Fruit fly (Drosophila melanogaster) whole organism, pupa: ENCODE results near the gene JIL-1.

Experiments
- CG10348 ChIP-seq: fragments of 200-800 bp; sonication (Bioruptor generic); IDR thresholded peaks from 2 replicates; pipeline ENCODE4 v1.3.6; 2022; ENCODE audit warnings: missing biosample characterization, missing genetic modification characterization
- CG12605 ChIP-seq: fragments of 200-800 bp; sonication (Bioruptor generic); IDR thresholded peaks from 2 replicates; pipeline ENCODE4 v1.3.6; 2022; ENCODE audit warnings: missing biosample characterization, missing genetic modification characterization
- CG13204 ChIP-seq: fragments of 200-800 bp; sonication (Bioruptor generic); optimal IDR thresholded peaks from 2 replicates; lab custom pipeline; 2018; ENCODE audit warnings: missing biosample characterization, mild to moderate bottlenecking, missing genetic modification characterization, moderate library complexity
- CG14655 ChIP-seq: fragments of 200-800 bp; sonication (Bioruptor generic); optimal IDR thresholded peaks from 3 replicates; lab custom pipeline; 2017; ENCODE audit warnings: mild to moderate bottlenecking, missing biosample characterization, missing genetic modification reagents, missing genetic modification characterization
- CG15710 ChIP-seq: fragments of 200-800 bp; sonication (Bioruptor generic); optimal IDR thresholded peaks from 2 replicates; lab custom pipeline; 2018; ENCODE audit warnings: missing biosample characterization, mild to moderate bottlenecking, missing genetic modification characterization, moderate library complexity
- CG17806 ChIP-seq: fragments of 200-800 bp; sonication (Bioruptor generic); optimal IDR thresholded peaks from 2 replicates; lab custom pipeline; 2018; ENCODE audit warnings: missing biosample characterization, mild to moderate bottlenecking, missing genetic modification characterization, moderate library complexity
- CG32121 ChIP-seq: fragments of 200-800 bp; sonication (Bioruptor generic); IDR thresholded peaks from 2 replicates; pipeline ENCODE4 v1.3.6; 2022; ENCODE audit warnings: missing biosample characterization, missing genetic modification characterization
- CG34367 ChIP-seq: fragments of 200-800 bp; sonication (Bioruptor generic); optimal IDR thresholded peaks from 2 replicates; lab custom pipeline; 2018; ENCODE audit warnings: missing biosample characterization, mild to moderate bottlenecking, missing genetic modification characterization
- CG4496 ChIP-seq: fragments of 200-800 bp; sonication (Bioruptor generic); IDR thresholded peaks from 3 replicates; pipeline ENCODE4 v1.3.6; 2022; ENCODE audit warnings: missing biosample characterization, missing genetic modification characterization
- CG8159 ChIP-seq: fragments of 200-800 bp; sonication (Bioruptor generic); optimal IDR thresholded peaks from 3 replicates; lab custom pipeline; 2018; ENCODE audit warnings: missing biosample characterization, mild to moderate bottlenecking, missing genetic modification characterization, moderate library complexity
- CG8301 ChIP-seq: fragments of 200-800 bp; sonication (Bioruptor generic); optimal IDR thresholded peaks from 2 replicates; lab custom pipeline; 2018; ENCODE audit warnings: missing biosample characterization, mild to moderate bottlenecking, missing genetic modification characterization
- CG9948 ChIP-seq: fragments of 200-800 bp; sonication (Bioruptor generic); optimal IDR thresholded peaks from 2 replicates; lab custom pipeline; 2018; ENCODE audit warnings: missing biosample characterization, mild to moderate bottlenecking, missing genetic modification characterization, moderate library complexity
- D1 ChIP-seq: fragments of 200-800 bp; sonication (Bioruptor generic); optimal IDR thresholded peaks from 2 replicates; lab custom pipeline; 2018; ENCODE audit warnings: missing biosample characterization, mild to moderate bottlenecking, missing genetic modification characterization, moderate library complexity
- EcR ChIP-seq: fragments of 200-800 bp; sonication (Bioruptor generic); optimal IDR thresholded peaks from 3 replicates; lab custom pipeline; 2019; ENCODE audit warnings: missing biosample characterization, missing genetic modification characterization, mild to moderate bottlenecking, moderate library complexity, missing genetic modification reagents
- Ets98B ChIP-seq: fragments of 200-800 bp; sonication (Bioruptor generic); IDR thresholded peaks from 2 replicates; pipeline ENCODE4 v1.3.6; 2022; ENCODE audit warnings: missing biosample characterization, missing genetic modification characterization
- Pif1A ChIP-seq: fragments of 200-800 bp; sonication (Bioruptor generic); optimal IDR thresholded peaks from 3 replicates; lab custom pipeline; 2016; ENCODE audit warnings: missing biosample characterization, missing genetic modification characterization
- Pif1B ChIP-seq: fragments of 200-800 bp; sonication (Bioruptor generic); optimal IDR thresholded peaks from 3 replicates; lab custom pipeline; 2016; ENCODE audit warnings: missing biosample characterization, missing genetic modification characterization
- Snoo ChIP-seq: fragments of 200-800 bp; sonication (Bioruptor generic); optimal IDR thresholded peaks from 3 replicates; lab custom pipeline; 2017; ENCODE audit warnings: missing biosample characterization, mild to moderate bottlenecking, missing genetic modification characterization, inconsistent platforms
- fd96Ca ChIP-seq: fragments of 200-800 bp; sonication (Bioruptor generic); IDR thresholded peaks from 3 replicates; pipeline ENCODE4 v1.3.6; 2022; ENCODE audit warnings: missing biosample characterization, missing genetic modification characterization
- gl ChIP-seq: fragments of 200-800 bp; sonication (Bioruptor generic); optimal IDR thresholded peaks from 2 replicates; lab custom pipeline; 2018; ENCODE audit warnings: missing biosample characterization, mild to moderate bottlenecking, missing genetic modification characterization
- rn ChIP-seq: fragments of 200-800 bp; sonication (Bioruptor generic); IDR thresholded peaks from 2 replicates; pipeline ENCODE4 v1.3.6; 2022; ENCODE audit warnings: missing biosample characterization, missing genetic modification characterization

The JIL-1 gene

DNA sequence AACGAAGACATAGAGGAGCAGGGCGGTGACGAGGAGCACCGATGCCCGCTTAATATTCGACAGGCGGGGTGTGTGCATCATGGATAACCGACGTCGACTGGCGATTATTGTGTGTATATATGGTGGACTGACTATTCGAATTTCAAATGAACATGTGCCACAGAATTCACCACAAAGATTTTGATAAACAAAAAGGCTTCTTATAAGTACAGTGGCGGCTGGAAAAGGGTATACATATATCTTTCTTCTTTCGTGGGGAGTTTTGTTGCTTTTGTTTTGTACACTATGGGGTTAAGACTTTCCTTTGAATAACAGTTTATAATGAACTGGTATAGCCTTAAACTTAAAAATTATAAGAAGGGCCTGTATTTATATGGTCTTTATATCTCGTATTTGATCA lies 23.2 kb downstream of the JIL-1 start, which contains the start of gene CG6310:
CG6310 (minus strand) TSS at position 101 of the 400 bp plus-strand sequence.
- TF ChIP-seq CG9948 (tag; lab: Kevin White, UChicago) (no peak), CG8159 (no peak), Snoo (tag; lab: Kevin White, UChicago) (no peak), CG34367 (tag; lab: Kevin White, UChicago) (no peak), CG14655 (GFP tag; lab: Kevin White, UChicago) (no peak), CG4496 (GFP tag; lab: Robert Waterston, UW) (no peak), fd96Ca (GFP tag; lab: Robert Waterston, UW) (no peak), Ets98B (GFP tag; lab: Robert Waterston, UW) (no peak), D1 (tag; lab: Kevin White, UChicago) (no peak), gl (tag; lab: Kevin White, UChicago) (no peak), Pif1B (GFP tag; lab: Kevin White, UChicago) (no peak), CG8301 (no peak), EcR (no peak), CG15710 (tag; lab: Kevin White, UChicago) (no peak)

DNA sequence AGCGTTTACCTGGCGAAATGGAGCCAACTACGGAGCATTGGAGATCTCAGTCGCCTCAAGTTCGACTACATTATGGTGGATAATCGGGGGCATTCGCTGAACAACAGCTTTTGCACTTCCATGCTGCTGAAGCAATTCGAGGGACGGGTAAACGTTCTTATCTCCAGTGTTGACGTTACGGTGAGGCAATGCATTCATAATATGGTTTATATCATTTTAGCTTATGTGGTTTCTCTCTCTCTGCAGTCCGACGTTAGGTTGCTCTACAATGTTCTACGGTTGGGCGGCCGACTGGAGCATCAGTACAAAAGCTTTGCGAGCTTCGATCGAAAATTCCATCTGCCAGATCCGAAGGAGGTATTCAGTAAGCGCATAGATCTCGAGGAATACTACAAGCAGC lies 27.1 kb downstream of the JIL-1 start:
- TF ChIP-seq CG9948 (tag; lab: Kevin White, UChicago) (no peak), Pif1A (no peak), CG10348 (GFP tag; lab: Robert Waterston, UW) (no peak), D1 (tag; lab: Kevin White, UChicago) (no peak), CG32121 (GFP tag; lab: Robert Waterston, UW) (peak; percentile 16; the same call in 1 of the 2 replicates)

dm6 chr3L:11064689-11065088 lies 28.3 kb downstream of the JIL-1 start, which contains the start of the genes CG32075, CG45101 and SuUR:
TSS of gene CG32075 (minus strand) at chr3L:11064941.
TSS of gene CG45101 (plus strand) at chr3L:11064991.
TSS of gene SuUR (plus strand) at chr3L:11064991.
- peak; percentile 70 for TF ChIP-seq CG8301
- TF ChIP-seq CG13204 (GFP tag; lab: Kevin White, UChicago): no peak
- TF ChIP-seq EcR: no peak
- peak; percentile 77 for TF ChIP-seq Ets98B (GFP tag; lab: Robert Waterston, UW)
- peak; percentile 52 for TF ChIP-seq CG8159
- TF ChIP-seq CG14655 (GFP tag; lab: Kevin White, UChicago): no peak
- TF ChIP-seq CG17806: peak; percentile 75
- TF ChIP-seq CG4496 (GFP tag; lab: Robert Waterston, UW): peak; percentile 83
- peak; percentile 86 for TF ChIP-seq CG32121 (GFP tag; lab: Robert Waterston, UW)
- peak; percentile 76 for TF ChIP-seq Snoo (tag; lab: Kevin White, UChicago)
- TF ChIP-seq Pif1B (GFP tag; lab: Kevin White, UChicago): peak; percentile 71
- no peak for TF ChIP-seq gl (tag; lab: Kevin White, UChicago)
- peak; percentile 74 for TF ChIP-seq CG9948 (tag; lab: Kevin White, UChicago)
- peak; percentile 78 for TF ChIP-seq CG15710 (tag; lab: Kevin White, UChicago)
- TF ChIP-seq CG12605 (GFP tag; lab: Robert Waterston, UW): no peak
- TF ChIP-seq rn: peak; percentile 69
- TF ChIP-seq D1 (tag; lab: Kevin White, UChicago): no peak
- peak; percentile 52; the same call in 2 of the 3 replicates for TF ChIP-seq fd96Ca (GFP tag; lab: Robert Waterston, UW)
- no peak for TF ChIP-seq CG10348 (GFP tag; lab: Robert Waterston, UW)
- peak; percentile 56 for TF ChIP-seq CG34367 (tag; lab: Kevin White, UChicago)
- peak; percentile 78 for TF ChIP-seq Pif1A

DNA sequence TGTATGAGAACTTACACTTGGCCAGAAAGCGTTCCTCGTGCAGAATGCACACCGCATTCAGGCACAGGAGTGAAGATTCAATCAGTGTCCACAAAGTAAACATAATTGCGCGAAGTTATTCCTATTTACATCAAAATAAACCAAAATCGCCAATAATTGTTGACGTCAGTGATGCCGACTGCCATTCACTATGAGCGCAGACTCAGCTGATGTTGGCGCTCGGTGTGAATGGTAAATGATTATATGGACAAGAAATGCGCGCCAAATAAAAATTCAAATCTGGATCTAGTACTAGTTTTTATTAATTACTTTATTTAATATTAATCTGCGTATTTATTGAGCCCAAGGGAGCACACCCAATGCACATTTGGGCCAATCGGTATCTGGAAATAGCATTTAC lies 30.6 kb downstream of the JIL-1 start, which contains the start of gene CG32069:
CG32069 (minus strand) TSS at position 174 of the 400 bp plus-strand sequence.
- TF ChIP-seq CG8159 (no peak), Snoo (tag; lab: Kevin White, UChicago) (no peak), Pif1B (GFP tag; lab: Kevin White, UChicago) (no peak), gl (tag; lab: Kevin White, UChicago) (no peak), rn (no peak), CG4496 (GFP tag; lab: Robert Waterston, UW) (no peak), CG32121 (GFP tag; lab: Robert Waterston, UW) (no peak), CG8301 (no peak), CG14655 (GFP tag; lab: Kevin White, UChicago) (no peak), CG34367 (tag; lab: Kevin White, UChicago) (no peak), CG12605 (GFP tag; lab: Robert Waterston, UW) (no peak), fd96Ca (GFP tag; lab: Robert Waterston, UW) (no peak)

- TF ChIP-seq CG10348 (GFP tag; lab: Robert Waterston, UW) (no peak), Pif1B (GFP tag; lab: Kevin White, UChicago) (peak; percentile 69), CG4496 (GFP tag; lab: Robert Waterston, UW) (peak; percentile 70; the same call in 2 of the 3 replicates), CG8301 (peak; percentile 77), CG9948 (tag; lab: Kevin White, UChicago) (peak; percentile 72), CG8159 (peak; percentile 77), CG13204 (GFP tag; lab: Kevin White, UChicago) (no peak), fd96Ca (GFP tag; lab: Robert Waterston, UW) (no peak), Snoo (tag; lab: Kevin White, UChicago) (peak; percentile 58), CG32121 (GFP tag; lab: Robert Waterston, UW) (peak; percentile 69), D1 (tag; lab: Kevin White, UChicago) (no peak), EcR (no peak), CG14655 (GFP tag; lab: Kevin White, UChicago) (peak; percentile 74), rn (no peak), Pif1A (peak; percentile 69), CG12605 (GFP tag; lab: Robert Waterston, UW) (peak; percentile 76), gl (tag; lab: Kevin White, UChicago) (peak; percentile 0), CG15710 (tag; lab: Kevin White, UChicago) (peak; percentile 70), CG17806 (peak; percentile 75), Ets98B (GFP tag; lab: Robert Waterston, UW) (peak; percentile 73), CG34367 (tag; lab: Kevin White, UChicago) (peak; percentile 66)
Observed at dm6 chr3L:11061200-11061599, 31.8 kb downstream of the JIL-1 start, which contains the start of the genes CG6321 and Blos2. TSS of gene CG6321 (minus strand) at chr3L:11061224. TSS of gene Blos2 (plus strand) at chr3L:11061571.
